Worm (Caenorhabditis elegans) whole organism, early embryonic: ENCODE data around the gene ZK1128.3.

Source experiments
- B0310.2 ChIP-seq: sonication (generic microtip); optimal IDR thresholded peaks from 2 replicates; lab custom pipeline; 2016; ENCODE audit warnings: mild to moderate bottlenecking, missing genetic modification characterization, missing compliant biosample characterization
- F13C5.2 ChIP-seq: sonication (generic microtip); optimal IDR thresholded peaks from 2 replicates; lab custom pipeline; 2017; ENCODE audit warnings: mild to moderate bottlenecking, missing genetic modification characterization, inconsistent platforms, missing compliant biosample characterization
- aly-1 ChIP-seq: sonication (generic microtip); optimal IDR thresholded peaks from 2 replicates; lab custom pipeline; 2016; ENCODE audit warnings: missing genetic modification characterization, missing compliant biosample characterization
- ama-1 ChIP-seq: fragments of 150-350 bp; optimal IDR thresholded peaks from 2 replicates; lab custom pipeline; 2014
- ets-7 ChIP-seq: sonication (generic microtip); optimal IDR thresholded peaks from 2 replicates; lab custom pipeline; 2016; ENCODE audit warnings: missing genotype, missing genetic modification characterization, missing compliant biosample characterization
- hmbx-1 ChIP-seq: sonication (generic microtip); optimal IDR thresholded peaks from 2 replicates; lab custom pipeline; 2016; ENCODE audit warnings: mild to moderate bottlenecking, missing genetic modification characterization, missing compliant biosample characterization
- hnd-1 ChIP-seq: sonication (generic microtip); optimal IDR thresholded peaks from 2 replicates; lab custom pipeline; 2016; ENCODE audit warnings: missing genetic modification characterization, missing compliant biosample characterization
- scrt-1 ChIP-seq: fragments of 200-800 bp; sonication (Bioruptor generic); IDR thresholded peaks from 2 replicates; pipeline ENCODE4 v1.3.6; 2022; ENCODE audit warnings: missing genetic modification characterization, missing compliant biosample characterization
- tbx-11 ChIP-seq: fragments of 200-800 bp; sonication (Bioruptor generic); IDR thresholded peaks from 2 replicates; pipeline ENCODE4 v1.3.6; 2022; ENCODE audit warnings: missing genetic modification characterization, missing compliant biosample characterization
- tbx-37 ChIP-seq: fragments of 200-800 bp; sonication (Bioruptor generic); conservative IDR thresholded peaks from 2 replicates; pipeline ENCODE4 v1.3.6; 2022; ENCODE audit warnings: missing genetic modification reagents, missing genetic modification characterization, missing compliant biosample characterization
- tra-4 ChIP-seq: sonication (generic microtip); optimal IDR thresholded peaks from 2 replicates; lab custom pipeline; 2017; ENCODE audit warnings: missing genetic modification characterization, missing compliant biosample characterization

ce11 chrIII:10076042-10076441 is 42.7 kb downstream of the ZK1128.3 start:
- TF ChIP-seq hmbx-1 (tag; lab: Kevin White, UChicago), result no peak
- TF ChIP-seq hnd-1 (tag; lab: Kevin White, UChicago), result no peak
- no peak for TF ChIP-seq scrt-1
- no peak for TF ChIP-seq B0310.2 (tag; lab: Kevin White, UChicago)
- TF ChIP-seq aly-1, result no peak
- no peak for TF ChIP-seq ama-1
- no peak for TF ChIP-seq F13C5.2 (tag; lab: Kevin White, UChicago)
- no peak for TF ChIP-seq ets-7 (tag; lab: Kevin White, UChicago)
- TF ChIP-seq tbx-11, result no peak
- TF ChIP-seq tra-4, result no peak
- no peak for TF ChIP-seq tbx-37 (GFP tag; lab: Robert Waterston, UW)
